Worm (Caenorhabditis elegans) whole organism, L2 larva: ENCODE data around the gene rbm-42.

Source experiments
- C34F6.9 ChIP-seq: fragments of 150-350 bp; optimal IDR thresholded peaks from 2 replicates; lab custom pipeline; 2014; ENCODE audit warnings: missing biosample characterization, missing genetic modification characterization
- F13H6.1 ChIP-seq: sonication (generic microtip); optimal IDR thresholded peaks from 2 replicates; lab custom pipeline; 2016; ENCODE audit warnings: missing genetic modification characterization, missing compliant biosample characterization
- Y55F3AM.14 ChIP-seq: fragments of 200-800 bp; sonication (Bioruptor generic); optimal IDR thresholded peaks from 2 replicates; lab custom pipeline; 2018; ENCODE audit warnings: mild to moderate bottlenecking, missing genetic modification characterization, missing compliant biosample characterization
- alr-1 ChIP-seq: fragments of 150-350 bp; optimal IDR thresholded peaks from 2 replicates; lab custom pipeline; 2014; ENCODE audit warnings: missing biosample characterization, missing genetic modification characterization
- ama-1 ChIP-seq: fragments of 150-350 bp; optimal IDR thresholded peaks from 2 replicates; lab custom pipeline; 2018; ENCODE audit warnings: inconsistent platforms
- blmp-1 ChIP-seq: sonication (generic microtip); optimal IDR thresholded peaks from 2 replicates; lab custom pipeline; 2017; ENCODE audit warnings: missing genetic modification characterization, mild to moderate bottlenecking, missing compliant biosample characterization, antibody characterized with exemption, moderate library complexity; ENCODE audit not compliant: insufficient read depth
- ceh-16 ChIP-seq: fragments of 150-350 bp; optimal IDR thresholded peaks from 2 replicates; lab custom pipeline; 2014; ENCODE audit warnings: missing biosample characterization, missing genetic modification characterization
- ceh-82 ChIP-seq: fragments of 150-350 bp; optimal IDR thresholded peaks from 2 replicates; lab custom pipeline; 2014; ENCODE audit warnings: missing biosample characterization, missing genetic modification characterization
- crh-2 ChIP-seq: sonication (generic microtip); optimal IDR thresholded peaks from 2 replicates; lab custom pipeline; 2017; ENCODE audit warnings: missing biosample characterization, missing genetic modification characterization
- dmd-4 ChIP-seq: sonication (generic microtip); optimal IDR thresholded peaks from 2 replicates; lab custom pipeline; 2017; ENCODE audit warnings: missing biosample characterization, missing genetic modification characterization
- fos-1 ChIP-seq: fragments of 150-350 bp; optimal IDR thresholded peaks from 2 replicates; lab custom pipeline; 2014; ENCODE audit warnings: missing biosample characterization, missing genetic modification characterization
- gmeb-1 ChIP-seq: fragments of 150-350 bp; optimal IDR thresholded peaks from 2 replicates; lab custom pipeline; 2014; ENCODE audit warnings: missing biosample characterization, missing genetic modification characterization
- lin-11 ChIP-seq: fragments of 150-350 bp; sonication (generic microtip); optimal IDR thresholded peaks from 2 replicates; lab custom pipeline; 2014; ENCODE audit warnings: missing biosample characterization, missing genetic modification characterization, inconsistent platforms, mixed read lengths
- lin-39 ChIP-seq: fragments of 150-350 bp; optimal IDR thresholded peaks from 2 replicates; lab custom pipeline; 2014; ENCODE audit warnings: missing biosample characterization, missing genetic modification reagents, missing genetic modification characterization
- lsy-2 ChIP-seq, 2 experiments: fragments of 150-350 bp in 1 of 2; sonication (generic microtip) in 1 of 2; optimal IDR thresholded peaks; 2 replicates each; lab custom pipeline; 2014 to 2017; ENCODE audit warnings: missing biosample characterization in 2 of 2, missing genetic modification characterization in 2 of 2
- mdl-1 ChIP-seq, 2 experiments: fragments of 150-350 bp in 1 of 2; sonication (generic microtip) in 1 of 2; optimal IDR thresholded peaks; 2 replicates each; lab custom pipeline; 2017; ENCODE audit warnings: missing biosample characterization in 2 of 2, missing genetic modification characterization in 2 of 2
- nhr-10 ChIP-seq: sonication (generic microtip); optimal IDR thresholded peaks from 2 replicates; lab custom pipeline; 2017; ENCODE audit warnings: missing biosample characterization, missing genetic modification characterization
- nhr-129 ChIP-seq: fragments of 150-350 bp; optimal IDR thresholded peaks from 2 replicates; lab custom pipeline; 2014; ENCODE audit warnings: missing biosample characterization, missing genetic modification characterization
- nhr-21 ChIP-seq: fragments of 150-350 bp; optimal IDR thresholded peaks from 2 replicates; lab custom pipeline; 2014; ENCODE audit warnings: missing biosample characterization, missing genetic modification characterization
- nhr-23 ChIP-seq: fragments of 150-350 bp; optimal IDR thresholded peaks from 2 replicates; lab custom pipeline; 2014; ENCODE audit warnings: missing biosample characterization, missing genetic modification reagents, missing genetic modification characterization
- nhr-237 ChIP-seq: fragments of 150-350 bp; optimal IDR thresholded peaks from 2 replicates; lab custom pipeline; 2014; ENCODE audit warnings: missing biosample characterization, missing genetic modification characterization
- nhr-25 ChIP-seq: fragments of 150-350 bp; sonication (generic microtip); optimal IDR thresholded peaks from 3 replicates; lab custom pipeline; 2014; ENCODE audit warnings: missing biosample characterization, missing genetic modification characterization
- nhr-6 ChIP-seq: fragments of 150-350 bp; optimal IDR thresholded peaks from 2 replicates; lab custom pipeline; 2014; ENCODE audit warnings: missing biosample characterization, missing genetic modification characterization
- peb-1 ChIP-seq: fragments of 150-350 bp; optimal IDR thresholded peaks from 2 replicates; lab custom pipeline; 2014; ENCODE audit warnings: missing biosample characterization, missing genetic modification characterization
- sem-4 ChIP-seq: fragments of 150-350 bp; optimal IDR thresholded peaks from 2 replicates; lab custom pipeline; 2014; ENCODE audit warnings: missing biosample characterization, missing genetic modification reagents, missing genetic modification characterization
- skn-1 ChIP-seq: sonication (generic microtip); optimal IDR thresholded peaks from 2 replicates; lab custom pipeline; 2017; ENCODE audit warnings: missing biosample characterization, missing genetic modification characterization
- sma-9 ChIP-seq, 2 experiments: fragments of 150-350 bp in 1 of 2; sonication (generic microtip) in 1 of 2; optimal IDR thresholded peaks; 2 replicates each; lab custom pipeline; 2014 to 2016; ENCODE audit warnings: missing genetic modification characterization in 2 of 2, mild to moderate bottlenecking in 1 of 2, missing biosample characterization in 1 of 2, missing compliant biosample characterization in 1 of 2, missing genetic modification reagents in 1 of 2, moderate library complexity in 1 of 2
- snpc-4 ChIP-seq: fragments of 150-350 bp; optimal IDR thresholded peaks from 2 replicates; lab custom pipeline; 2014; ENCODE audit warnings: missing biosample characterization, missing genetic modification characterization
- unc-39 ChIP-seq: fragments of 150-350 bp; optimal IDR thresholded peaks from 2 replicates; lab custom pipeline; 2014; ENCODE audit warnings: missing biosample characterization, missing genetic modification characterization
- unc-55 ChIP-seq: fragments of 150-350 bp; sonication (generic microtip); optimal IDR thresholded peaks from 3 replicates; lab custom pipeline; 2014; ENCODE audit warnings: missing biosample characterization, missing genetic modification reagents, missing genetic modification characterization
- zag-1 ChIP-seq: fragments of 150-350 bp; optimal IDR thresholded peaks from 2 replicates; lab custom pipeline; 2014; ENCODE audit warnings: missing biosample characterization, missing genetic modification characterization
- ztf-1 ChIP-seq: fragments of 200-800 bp; sonication (Bioruptor generic); conservative IDR thresholded peaks from 2 replicates; pipeline ENCODE4 v1.3.6; 2022; ENCODE audit warnings: missing genetic modification characterization, missing compliant biosample characterization
- ztf-11 ChIP-seq: sonication (generic microtip); optimal IDR thresholded peaks from 2 replicates; lab custom pipeline; 2017; ENCODE audit warnings: missing biosample characterization, missing genetic modification characterization

The rbm-42 gene

ce11 chrIII:5149478-5149877, 3.6 kb downstream of the rbm-42 start, which contains the start of gene Y54H5A.2:
TSS of gene Y54H5A.2 (minus strand) at chrIII:5149578.
- no peak for TF ChIP-seq unc-55 (GFP tag; lab: Kevin White, UChicago)
- no peak for TF ChIP-seq C34F6.9 (tag; lab: Kevin White, UChicago)
- no peak for TF ChIP-seq lin-39 (tag; lab: Kevin White, UChicago)
- TF ChIP-seq nhr-21: no peak
- no peak for TF ChIP-seq skn-1 (tag; lab: Kevin White, UChicago)
- TF ChIP-seq ceh-82 (tag; lab: Kevin White, UChicago): no peak
- TF ChIP-seq lsy-2 (tag; optimal IDR thresholded peaks at IDR 0.05; lab: Kevin White, UChicago): no peak
- TF ChIP-seq nhr-25 (tag; lab: Kevin White, UChicago): no peak
- no peak for TF ChIP-seq unc-39 (tag; lab: Kevin White, UChicago)
- TF ChIP-seq blmp-1 (tag; lab: Kevin White, UChicago): no peak
- TF ChIP-seq ama-1: no peak
- TF ChIP-seq F13H6.1 (tag; lab: Kevin White, UChicago): no peak
- TF ChIP-seq snpc-4 (tag; lab: Kevin White, UChicago): no peak
- no peak for TF ChIP-seq mdl-1 (tag; optimal IDR thresholded peaks at IDR 0.05; lab: Kevin White, UChicago)
- no peak for TF ChIP-seq ztf-11 (tag; lab: Kevin White, UChicago)
- no peak for TF ChIP-seq nhr-237 (tag; lab: Kevin White, UChicago)
- no peak for TF ChIP-seq fos-1 (tag; lab: Kevin White, UChicago)
- no peak for TF ChIP-seq dmd-4 (tag; lab: Kevin White, UChicago)
- TF ChIP-seq, all 48 proteins: peak for 0

- no peak for TF ChIP-seq ztf-11 (tag; lab: Kevin White, UChicago)
- TF ChIP-seq nhr-129 (tag; lab: Kevin White, UChicago): no peak
- no peak for TF ChIP-seq sem-4 (tag; lab: Kevin White, UChicago)
- TF ChIP-seq unc-55 (GFP tag; lab: Kevin White, UChicago): no peak
- TF ChIP-seq nhr-10 (tag; lab: Kevin White, UChicago): no peak
- no peak for TF ChIP-seq lin-39 (tag; lab: Kevin White, UChicago)
- TF ChIP-seq alr-1 (tag; lab: Kevin White, UChicago): no peak
- TF ChIP-seq nhr-25 (tag; lab: Kevin White, UChicago): no peak
- TF ChIP-seq blmp-1 (tag; lab: Kevin White, UChicago): no peak
- no peak for TF ChIP-seq peb-1 (tag; lab: Kevin White, UChicago)
- TF ChIP-seq lin-11 (tag; lab: Kevin White, UChicago): no peak
- TF ChIP-seq gmeb-1 (tag; lab: Kevin White, UChicago): no peak
- TF ChIP-seq dmd-4 (tag; lab: Kevin White, UChicago): no peak
- TF ChIP-seq sma-9 (GFP tag; optimal IDR thresholded peaks at IDR 0.05; lab: Kevin White, UChicago): no peak
- TF ChIP-seq sma-9 (tag; optimal IDR thresholded peaks at IDR 0.05; lab: Kevin White, UChicago): no peak
- TF ChIP-seq zag-1 (tag; lab: Kevin White, UChicago): no peak
These were observed 5.6 kb downstream of the rbm-42 start for ce11 chrIII:5147445-5147844.

- TF ChIP-seq C34F6.9 (tag; lab: Kevin White, UChicago) (no peak), fos-1 (tag; lab: Kevin White, UChicago) (peak; percentile 52), crh-2 (tag; lab: Kevin White, UChicago) (peak; percentile 5), nhr-23 (tag; lab: Kevin White, UChicago) (no peak), alr-1 (tag; lab: Kevin White, UChicago) (no peak), ceh-16 (no peak), Y55F3AM.14 (GFP tag; lab: Kevin White, UChicago) (no peak), ztf-1 (GFP tag; lab: Robert Waterston, UW) (no peak), ceh-82 (tag; lab: Kevin White, UChicago) (no peak), sma-9 (GFP tag; optimal IDR thresholded peaks at IDR 0.05; lab: Kevin White, UChicago) (no peak), sma-9 (tag; optimal IDR thresholded peaks at IDR 0.05; lab: Kevin White, UChicago) (no peak), sem-4 (tag; lab: Kevin White, UChicago) (no peak), nhr-6 (tag; lab: Kevin White, UChicago) (no peak)
These were observed 6.3 kb downstream of the rbm-42 start for ce11 chrIII:5146749-5147148.

- TF ChIP-seq fos-1 (tag; lab: Kevin White, UChicago): peak; percentile 51
- no peak for TF ChIP-seq nhr-21
These were observed 7.2 kb downstream of the rbm-42 start for ce11 chrIII:5145874-5146273.
